Fruit fly (Drosophila melanogaster): ENCODE data around the gene Fum4.

Fum4 gene

DNA sequence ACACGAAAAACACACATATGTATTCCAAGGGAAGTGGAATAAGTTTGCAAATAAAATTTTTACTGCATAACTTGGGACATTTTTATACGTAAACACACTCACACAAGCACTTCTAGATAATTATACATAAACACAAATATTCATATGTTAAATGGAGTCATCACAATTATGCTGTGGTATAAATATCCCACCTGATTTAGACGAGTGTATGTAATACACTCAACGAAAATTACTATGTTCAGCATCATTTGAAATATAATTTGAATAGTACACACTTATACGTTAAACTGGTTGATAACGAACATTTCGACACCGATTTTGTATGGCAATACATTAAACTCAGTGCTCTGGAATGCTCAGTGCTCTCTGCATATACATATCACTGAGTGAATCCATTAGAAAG lies 39.8 kb upstream of the Fum4 start (continued):
- peak in 1 of 2 experiments; percentile 87 for TF ChIP-seq eve (GFP tag; optimal IDR thresholded peaks at IDR 0.05)
- no peak for TF ChIP-seq CG18476 (GFP tag; optimal IDR thresholded peaks at IDR 0.05)
- peak; percentile 58 for TF ChIP-seq BtbVII (GFP tag; optimal IDR thresholded peaks at IDR 0.05)
- TF ChIP-seq Vsx1 (GFP tag; optimal IDR thresholded peaks at IDR 0.05) = no peak
- no peak for TF ChIP-seq fd102C (GFP tag; optimal IDR thresholded peaks at IDR 0.05)
- TF ChIP-seq bsh (GFP tag; optimal IDR thresholded peaks at IDR 0.05) = peak in 1 of 2 experiments; percentile 23
- no peak for TF ChIP-seq odd (GFP tag; optimal IDR thresholded peaks at IDR 0.05)
- peak; percentile 47 for TF ChIP-seq CG4617 (GFP tag; optimal IDR thresholded peaks at IDR 0.05; ENCODE audit: borderline replicate concordance)
- TF ChIP-seq Max (GFP tag; optimal IDR thresholded peaks at IDR 0.05) = no peak
- TF ChIP-seq MBD-R2 (GFP tag; IDR thresholded peaks at IDR 0.05) = no peak
- 0 out of 3 replicates have a peak, but pooled peaks have one; percentile 25 for TF ChIP-seq so (GFP tag; IDR thresholded peaks at IDR 0.05)
- peak; percentile 18 for TF ChIP-seq CG5180 (GFP tag; optimal IDR thresholded peaks at IDR 0.05)
- no peak for TF ChIP-seq CG9609 (GFP tag; optimal IDR thresholded peaks at IDR 0.05)
- no peak for TF ChIP-seq Atf6 (GFP tag; IDR thresholded peaks at IDR 0.05)
- no peak for TF ChIP-seq NC2β (GFP tag; optimal IDR thresholded peaks at IDR 0.05)
- TF ChIP-seq CG4282 (GFP tag; optimal IDR thresholded peaks at IDR 0.05) = no peak
- no peak for TF ChIP-seq CG10565 (GFP tag; optimal IDR thresholded peaks at IDR 0.05)
- no peak for TF ChIP-seq sug (tag; optimal IDR thresholded peaks at IDR 0.05)
- TF ChIP-seq CG13424 (tag; optimal IDR thresholded peaks at IDR 0.05) = peak; percentile 6
- TF ChIP-seq hkb (optimal IDR thresholded peaks at IDR 0.05) = no peak
- TF ChIP-seq hkb (GFP tag; IDR thresholded peaks at IDR 0.05) = no peak
- no peak for TF ChIP-seq sim (GFP tag; IDR thresholded peaks at IDR 0.05)
- TF ChIP-seq Camta (GFP tag; optimal IDR thresholded peaks at IDR 0.05) = peak; percentile 27
- TF ChIP-seq Hr3 (GFP tag; optimal IDR thresholded peaks at IDR 0.05) = no peak
- TF ChIP-seq bowl (GFP tag; IDR thresholded peaks at IDR 0.05) = no peak
- no peak for TF ChIP-seq org-1 (GFP tag; optimal IDR thresholded peaks at IDR 0.05)
- TF ChIP-seq sisA (GFP tag; IDR thresholded peaks at IDR 0.05) = no peak
- no peak for TF ChIP-seq yki (optimal IDR thresholded peaks at IDR 0.05)
- no peak for TF ChIP-seq phol (tag; optimal IDR thresholded peaks at IDR 0.05)
- no peak for TF ChIP-seq H15 (GFP tag; IDR thresholded peaks at IDR 0.05)
- no peak for TF ChIP-seq onecut (GFP tag; IDR thresholded peaks at IDR 0.05)
- TF ChIP-seq CG14050 (GFP tag; IDR thresholded peaks at IDR 0.05) = no peak
- TF ChIP-seq unpg (GFP tag; optimal IDR thresholded peaks at IDR 0.05) = peak; percentile 22
- TF ChIP-seq Fer3 (tag; optimal IDR thresholded peaks at IDR 0.05) = peak; percentile 11
- no peak for TF ChIP-seq Sry-β (GFP tag; optimal IDR thresholded peaks at IDR 0.05)
- no peak for TF ChIP-seq bab2 (GFP tag; optimal IDR thresholded peaks at IDR 0.05)
- TF ChIP-seq Gug (GFP tag; IDR thresholded peaks at IDR 0.05) = no peak
- TF ChIP-seq CG17829 (tag; optimal IDR thresholded peaks at IDR 0.05) = no peak
- TF ChIP-seq danr (GFP tag; IDR thresholded peaks at IDR 0.05) = no peak
- no peak for TF ChIP-seq CG12942 (GFP tag; optimal IDR thresholded peaks at IDR 0.05)
- no peak for TF ChIP-seq Dp (GFP tag; optimal IDR thresholded peaks at IDR 0.05)
- no peak for TF ChIP-seq wor (GFP tag; IDR thresholded peaks at IDR 0.05)
- 0 out of 2 replicates have a peak, but pooled peaks have one; percentile 9 for TF ChIP-seq sob (GFP tag; IDR thresholded peaks at IDR 0.05)
- TF ChIP-seq CG7745 (tag; optimal IDR thresholded peaks at IDR 0.05) = no peak
- no peak for TF ChIP-seq sens-2 (GFP tag; IDR thresholded peaks at IDR 0.05)
- peak; percentile 25 for TF ChIP-seq CG12769 (tag; optimal IDR thresholded peaks at IDR 0.05)
- TF ChIP-seq schlank (tag; optimal IDR thresholded peaks at IDR 0.05) = no peak
- TF ChIP-seq Hsf (GFP tag; optimal IDR thresholded peaks at IDR 0.05) = no peak
- no peak for TF ChIP-seq eyg (GFP tag; optimal IDR thresholded peaks at IDR 0.05)
- no peak for TF ChIP-seq crol (GFP tag; IDR thresholded peaks at IDR 0.05)
- no peak for TF ChIP-seq Sin3A (optimal IDR thresholded peaks at IDR 0.05)
- TF ChIP-seq CG18599 (GFP tag; optimal IDR thresholded peaks at IDR 0.05) = no peak
- TF ChIP-seq Lhr (GFP tag; optimal IDR thresholded peaks at IDR 0.05) = no peak

Data from whole organism, embryonic.